Worm (Caenorhabditis elegans): Measurements from ENCODE around the gene srz-15.

- TF ChIP-seq hlh-4 (tag; optimal IDR thresholded peaks at IDR 0.05) (no peak), nhr-11 (tag; optimal IDR thresholded peaks at IDR 0.05) (no peak), vab-15 (tag; optimal IDR thresholded peaks at IDR 0.05) (no peak), unc-62 (GFP tag; optimal IDR thresholded peaks at IDR 0.05) (no peak), ces-1 (GFP tag; optimal IDR thresholded peaks at IDR 0.05) (no peak)
Observed at ce11 chrIV:12915479-12915878, at the start of gene srz-15.

Measured in whole organism, L1 larva.